Fruit fly (Drosophila melanogaster): Measurements from ENCODE around the gene GlcAT-I.

Gene GlcAT-I

DNA sequence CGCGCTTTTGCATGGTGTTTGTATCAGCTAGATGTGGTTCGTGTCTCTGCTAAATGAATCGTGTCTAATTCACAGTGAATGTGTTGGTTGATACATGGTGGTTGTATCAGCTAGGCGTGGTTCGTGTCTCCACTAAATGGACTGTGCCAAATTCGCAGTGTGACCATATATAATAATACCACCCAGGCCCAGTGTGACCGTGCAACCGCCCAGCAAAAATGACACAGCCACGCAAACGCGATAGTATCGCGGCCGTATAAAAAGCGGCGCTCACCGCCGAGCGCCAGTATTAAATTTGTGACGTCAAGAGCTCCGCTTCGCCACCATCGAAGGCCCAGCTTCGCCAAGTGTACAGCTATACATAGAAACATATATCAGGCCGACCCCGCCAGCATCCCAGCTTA is 25.2 kb upstream of the GlcAT-I start, which contains the start of gene cib (continued):
- TF ChIP-seq corto (GFP tag; optimal IDR thresholded peaks at IDR 0.05) (no peak), D19B (GFP tag; optimal IDR thresholded peaks at IDR 0.05) (no peak), CG2202 (tag; optimal IDR thresholded peaks at IDR 0.05) (no peak), CG17912 (GFP tag; optimal IDR thresholded peaks at IDR 0.05) (peak; percentile 76), CG14667 (GFP tag; IDR thresholded peaks at IDR 0.05) (no peak), CG11456 (GFP tag; IDR thresholded peaks at IDR 0.05) (0 out of 3 replicates have a peak, but pooled peaks have one; percentile 34), vvl (GFP tag; IDR thresholded peaks at IDR 0.05) (peak; percentile 42), Optix (GFP tag; IDR thresholded peaks at IDR 0.05) (no peak), sna (GFP tag; IDR thresholded peaks at IDR 0.05; ENCODE audit: partially characterized antibody) (peak; percentile 68), danr (GFP tag; IDR thresholded peaks at IDR 0.05) (no peak), CG8944 (GFP tag; optimal IDR thresholded peaks at IDR 0.05) (peak; percentile 15), chif (GFP tag; optimal IDR thresholded peaks at IDR 0.05) (peak in 1 of 2 experiments; percentile 6), Dll (GFP tag; IDR thresholded peaks at IDR 0.05; ENCODE audit: partially characterized antibody) (peak; percentile 78), Sin3A (optimal IDR thresholded peaks at IDR 0.05) (peak; percentile 17), amos (GFP tag; IDR thresholded peaks at IDR 0.05; ENCODE audit: partially characterized antibody) (peak; percentile 90), Mrtf (GFP tag; IDR thresholded peaks at IDR 0.05) (no peak), Hmr (GFP tag; optimal IDR thresholded peaks at IDR 0.05) (peak; percentile 87), gce (GFP tag; IDR thresholded peaks at IDR 0.05) (peak; percentile 56; the same call in 1 of the 3 replicates), zfh2 (GFP tag; optimal IDR thresholded peaks at IDR 0.05) (no peak), en (GFP tag; optimal IDR thresholded peaks at IDR 0.05) (no peak), Pdp1 (GFP tag; optimal IDR thresholded peaks at IDR 0.05) (peak; percentile 21 to 54), gfzf (GFP tag; optimal IDR thresholded peaks at IDR 0.05) (peak; percentile 99), pan (optimal IDR thresholded peaks at IDR 0.05) (no peak), pan (GFP tag; optimal IDR thresholded peaks at IDR 0.05 in 1 of 2, IDR thresholded peaks at IDR 0.05 in 1 of 2) (no peak), Fer1 (GFP tag; optimal IDR thresholded peaks at IDR 0.05) (peak; percentile 29), Dek (tag; optimal IDR thresholded peaks at IDR 0.05) (peak; percentile 18), Abd-B (GFP tag; optimal IDR thresholded peaks at IDR 0.05) (no peak), CG17359 (tag; optimal IDR thresholded peaks at IDR 0.05) (peak; percentile 31), salm (tag; optimal IDR thresholded peaks at IDR 0.05) (peak; percentile 25), HLHmδ (GFP tag; optimal IDR thresholded peaks at IDR 0.05) (peak; percentile 14), sima (GFP tag; optimal IDR thresholded peaks at IDR 0.05) (no peak), Dref (GFP tag; IDR thresholded peaks at IDR 0.05) (peak; percentile 53), schlank (tag; optimal IDR thresholded peaks at IDR 0.05) (no peak), CG3726 (GFP tag; IDR thresholded peaks at IDR 0.05) (no peak), lola (GFP tag; optimal IDR thresholded peaks at IDR 0.05) (no peak), Dp (GFP tag; optimal IDR thresholded peaks at IDR 0.05) (peak; percentile 96), Hand (GFP tag; optimal IDR thresholded peaks at IDR 0.05) (no peak), CG9932 (GFP tag; IDR thresholded peaks at IDR 0.05) (peak; percentile 54), shn (GFP tag; optimal IDR thresholded peaks at IDR 0.05) (no peak), pum (GFP tag; optimal IDR thresholded peaks at IDR 0.05) (no peak), MTF-1 (GFP tag; optimal IDR thresholded peaks at IDR 0.05; ENCODE audit: borderline replicate concordance) (peak; percentile 23), kni (GFP tag; optimal IDR thresholded peaks at IDR 0.05) (no peak), tio (GFP tag; optimal IDR thresholded peaks at IDR 0.05) (no peak), CG4424 (GFP tag; optimal IDR thresholded peaks at IDR 0.05) (no peak), CTCF (GFP tag; optimal IDR thresholded peaks at IDR 0.05) (peak; percentile 81), CG11696 (GFP tag; IDR thresholded peaks at IDR 0.05) (peak; percentile 17), CkIIα-i1 (GFP tag; IDR thresholded peaks at IDR 0.05) (no peak), CG9876 (GFP tag; optimal IDR thresholded peaks at IDR 0.05) (no peak), cato (GFP tag; optimal IDR thresholded peaks at IDR 0.05; ENCODE audit: borderline replicate concordance) (no peak), sqz (GFP tag; optimal IDR thresholded peaks at IDR 0.05) (no peak), CG10543 (GFP tag; optimal IDR thresholded peaks at IDR 0.05) (peak; percentile 58), slbo (GFP tag; IDR thresholded peaks at IDR 0.05) (peak; percentile 43; the same call in 1 of the 2 replicates)
